Worm (Caenorhabditis elegans) whole organism, late embryonic: ENCODE measurements around the gene ZK899.2.

ENCODE experiments used
- C08G9.2 ChIP-seq: sonication (generic microtip); optimal IDR thresholded peaks from 2 replicates; lab custom pipeline; 2016; ENCODE audit warnings: mild to moderate bottlenecking, missing genetic modification characterization, moderate library complexity, missing compliant biosample characterization
- ceh-31 ChIP-seq: sonication (generic microtip); optimal IDR thresholded peaks from 2 replicates; lab custom pipeline; 2016; ENCODE audit warnings: missing genetic modification characterization, missing compliant biosample characterization
- hlh-30 ChIP-seq: sonication (generic microtip); optimal IDR thresholded peaks from 2 replicates; lab custom pipeline; 2017; ENCODE audit warnings: antibody characterized with exemption, missing genetic modification characterization, missing compliant biosample characterization; ENCODE audit not compliant: insufficient read depth
- mec-3 ChIP-seq: sonication (generic microtip); optimal IDR thresholded peaks from 2 replicates; lab custom pipeline; 2016; ENCODE audit warnings: borderline replicate concordance, missing genetic modification characterization, missing compliant biosample characterization
- pag-3 ChIP-seq: sonication (generic microtip); optimal IDR thresholded peaks from 2 replicates; lab custom pipeline; 2016; ENCODE audit warnings: missing compliant biosample characterization, missing genetic modification characterization, borderline replicate concordance
- pha-2 ChIP-seq: sonication (generic microtip); optimal IDR thresholded peaks from 2 replicates; lab custom pipeline; 2017; ENCODE audit warnings: mild to moderate bottlenecking, missing genetic modification characterization, missing compliant biosample characterization
- pqm-1 ChIP-seq: sonication (generic microtip); optimal IDR thresholded peaks from 2 replicates; lab custom pipeline; 2016; ENCODE audit warnings: missing genetic modification characterization, missing compliant biosample characterization
- pros-1 ChIP-seq: fragments of 150-350 bp; optimal IDR thresholded peaks from 2 replicates; lab custom pipeline; 2014; ENCODE audit warnings: missing biosample characterization, missing genetic modification reagents, missing genetic modification characterization
- ref-2 ChIP-seq: sonication (generic microtip); optimal IDR thresholded peaks from 2 replicates; lab custom pipeline; 2016; ENCODE audit warnings: missing genetic modification characterization, missing compliant biosample characterization

Gene ZK899.2

ce11 chrX:9401963-9402362, 49.8 kb downstream of the ZK899.2 start:
- TF ChIP-seq pag-3, result no peak
- peak; percentile 21 for TF ChIP-seq ref-2 (tag; lab: Kevin White, UChicago)
- peak; percentile 11 for TF ChIP-seq hlh-30
- peak; percentile 16 for TF ChIP-seq ceh-31 (tag; lab: Kevin White, UChicago)
- no peak for TF ChIP-seq mec-3
- no peak for TF ChIP-seq pha-2 (tag; lab: Kevin White, UChicago)
- TF ChIP-seq pros-1 (tag; lab: Kevin White, UChicago), result no peak
- TF ChIP-seq pqm-1 (tag; lab: Kevin White, UChicago), result no peak
- TF ChIP-seq C08G9.2 (tag; lab: Kevin White, UChicago), result no peak
- TF ChIP-seq, all 69 proteins: peak for 3
